Worm (Caenorhabditis elegans): ENCODE data around the gene F49C5.5.

The F49C5.5 gene

DNA sequence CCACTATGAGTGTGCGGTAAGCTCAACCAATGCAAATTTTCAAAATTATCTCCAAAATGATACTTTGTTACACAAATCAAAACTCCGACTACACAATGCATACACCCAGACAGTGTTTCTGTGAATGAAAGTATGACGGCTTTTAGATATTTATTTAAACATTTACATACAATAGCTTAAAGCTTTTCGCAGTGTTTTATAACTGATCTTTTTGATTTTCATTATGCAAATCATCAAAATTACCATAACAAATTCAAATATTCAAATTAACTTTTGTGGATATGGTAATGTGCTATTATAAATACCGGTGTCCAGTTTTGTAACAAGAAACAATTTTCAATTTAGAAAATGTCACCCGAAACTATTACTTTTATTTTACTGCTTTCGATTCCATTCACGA, at the start of gene F49C5.5, which contains the start of gene F49C5.10:
F49C5.5 (minus strand) TSS at position 101 of the 400 bp plus-strand sequence.
F49C5.10 (plus strand) TSS at position 344 of the 400 bp plus-strand sequence.
- no peak for TF ChIP-seq scrt-1 (GFP tag; IDR thresholded peaks at IDR 0.05)
- no peak for TF ChIP-seq ets-7 (tag; optimal IDR thresholded peaks at IDR 0.05)
- no peak for TF ChIP-seq hmbx-1 (tag; optimal IDR thresholded peaks at IDR 0.05)
- no peak for TF ChIP-seq ceh-13 (GFP tag; optimal IDR thresholded peaks at IDR 0.05)
- TF ChIP-seq F13C5.2 (tag; optimal IDR thresholded peaks at IDR 0.05) = no peak
- TF ChIP-seq tbx-11 (GFP tag; IDR thresholded peaks at IDR 0.05) = no peak
- TF ChIP-seq ceh-36 (tag; optimal IDR thresholded peaks at IDR 0.05) = no peak
- no peak for TF ChIP-seq B0310.2 (tag; optimal IDR thresholded peaks at IDR 0.05)
- no peak for TF ChIP-seq hmg-4 (GFP tag; optimal IDR thresholded peaks at IDR 0.05)
- TF ChIP-seq ama-1 (optimal IDR thresholded peaks at IDR 0.05) = no peak

DNA sequence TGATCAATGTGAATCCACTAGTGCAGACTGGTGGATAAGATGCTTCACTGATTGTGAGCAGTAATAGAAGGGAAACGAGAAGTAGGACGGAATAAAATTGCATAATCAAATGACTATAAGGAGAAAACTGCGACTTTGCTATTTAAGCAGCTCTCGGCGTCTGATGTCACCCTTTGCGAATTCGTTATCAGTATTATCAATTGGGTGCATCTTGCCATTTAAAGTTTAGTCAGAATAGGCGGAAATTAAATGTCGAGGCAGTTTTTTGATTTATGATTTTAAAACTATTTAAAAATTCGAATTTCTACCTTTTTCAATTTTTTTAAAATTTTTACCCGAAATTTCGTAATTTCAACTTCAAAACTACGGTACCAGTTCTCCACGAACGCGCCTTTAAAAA, 34.6 kb upstream of the F49C5.5 start, which contains the start of gene clec-4:
clec-4 (minus strand) TSS at position 162 of the 400 bp plus-strand sequence.
- no peak for TF ChIP-seq tbx-37 (GFP tag; conservative IDR thresholded peaks at IDR 0.05)
- TF ChIP-seq aly-1 (tag; optimal IDR thresholded peaks at IDR 0.05) = no peak
- no peak for TF ChIP-seq flt-1 (GFP tag; IDR thresholded peaks at IDR 0.05)
- TF ChIP-seq hmbx-1 (tag; optimal IDR thresholded peaks at IDR 0.05) = no peak
- TF ChIP-seq ceh-36 (tag; optimal IDR thresholded peaks at IDR 0.05) = no peak
- no peak for TF ChIP-seq sea-1 (GFP tag; conservative IDR thresholded peaks at IDR 0.05)
- no peak for TF ChIP-seq hmg-4 (GFP tag; optimal IDR thresholded peaks at IDR 0.05)
- TF ChIP-seq tra-4 (tag; optimal IDR thresholded peaks at IDR 0.05) = no peak
- TF ChIP-seq tbx-11 (GFP tag; IDR thresholded peaks at IDR 0.05) = no peak
- no peak for TF ChIP-seq hnd-1 (tag; optimal IDR thresholded peaks at IDR 0.05)
- TF ChIP-seq pes-1 (GFP tag; IDR thresholded peaks at IDR 0.05) = no peak
- no peak for TF ChIP-seq F13C5.2 (tag; optimal IDR thresholded peaks at IDR 0.05)

DNA sequence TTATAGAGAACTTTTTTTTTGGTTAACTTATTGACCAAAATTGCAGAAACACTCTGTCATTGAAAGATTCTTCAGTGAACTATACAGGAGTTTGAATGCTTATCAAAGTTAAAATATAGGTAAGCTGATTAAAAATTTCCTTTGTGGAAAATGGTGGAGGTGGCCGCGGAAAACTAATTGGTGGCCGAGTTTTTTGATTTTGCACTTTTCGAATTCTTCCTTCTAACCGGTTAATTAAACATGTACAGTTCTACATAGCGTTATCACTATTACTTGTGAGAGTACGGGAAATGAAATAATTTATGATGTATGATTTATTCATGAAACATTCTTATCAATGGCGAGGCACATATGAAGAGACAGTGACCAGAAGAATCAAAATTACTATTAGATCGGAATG, 31.4 kb upstream of the F49C5.5 start, which contains the start of gene clec-8:
clec-8 (minus strand) TSS at position 308 of the 400 bp plus-strand sequence.
- TF ChIP-seq pes-1 (GFP tag; IDR thresholded peaks at IDR 0.05) (no peak), B0310.2 (tag; optimal IDR thresholded peaks at IDR 0.05) (no peak), ets-7 (tag; optimal IDR thresholded peaks at IDR 0.05) (no peak), hmbx-1 (tag; optimal IDR thresholded peaks at IDR 0.05) (no peak), ama-1 (optimal IDR thresholded peaks at IDR 0.05) (no peak), sea-1 (GFP tag; conservative IDR thresholded peaks at IDR 0.05) (no peak), scrt-1 (GFP tag; IDR thresholded peaks at IDR 0.05) (no peak), hmg-4 (GFP tag; optimal IDR thresholded peaks at IDR 0.05) (no peak), ceh-36 (tag; optimal IDR thresholded peaks at IDR 0.05) (no peak), flt-1 (GFP tag; IDR thresholded peaks at IDR 0.05) (no peak), hnd-1 (tag; optimal IDR thresholded peaks at IDR 0.05) (no peak)

DNA sequence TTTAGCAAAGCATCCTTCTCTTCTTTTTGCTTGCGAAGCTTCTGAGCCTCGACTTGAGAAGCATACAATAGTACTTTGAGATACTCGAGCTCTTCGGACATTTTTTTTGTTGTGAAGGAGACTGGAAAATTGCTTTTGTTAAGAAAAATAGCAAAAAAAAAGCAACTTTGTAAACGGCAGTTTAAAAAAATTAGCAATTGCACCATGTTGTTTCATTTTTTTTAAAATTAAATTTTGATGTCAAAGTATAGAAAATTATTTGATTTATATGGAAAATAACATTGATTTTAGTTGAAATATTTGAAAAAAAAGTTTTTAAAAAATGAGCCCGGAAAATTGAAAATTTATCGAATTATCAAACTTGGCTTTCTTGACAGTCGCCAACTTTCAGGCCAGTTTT, 28.4 kb upstream of the F49C5.5 start, which contains the start of gene Y38E10A.3:
Y38E10A.3 (minus strand) TSS at position 101 of the 400 bp plus-strand sequence.
- TF ChIP-seq sea-1 (GFP tag; conservative IDR thresholded peaks at IDR 0.05) = no peak
- TF ChIP-seq tra-4 (tag; optimal IDR thresholded peaks at IDR 0.05) = no peak
- TF ChIP-seq scrt-1 (GFP tag; IDR thresholded peaks at IDR 0.05) = no peak
- no peak for TF ChIP-seq pes-1 (GFP tag; IDR thresholded peaks at IDR 0.05)
- no peak for TF ChIP-seq hnd-1 (tag; optimal IDR thresholded peaks at IDR 0.05)
- TF ChIP-seq flt-1 (GFP tag; IDR thresholded peaks at IDR 0.05) = no peak
- TF ChIP-seq B0310.2 (tag; optimal IDR thresholded peaks at IDR 0.05) = no peak

DNA sequence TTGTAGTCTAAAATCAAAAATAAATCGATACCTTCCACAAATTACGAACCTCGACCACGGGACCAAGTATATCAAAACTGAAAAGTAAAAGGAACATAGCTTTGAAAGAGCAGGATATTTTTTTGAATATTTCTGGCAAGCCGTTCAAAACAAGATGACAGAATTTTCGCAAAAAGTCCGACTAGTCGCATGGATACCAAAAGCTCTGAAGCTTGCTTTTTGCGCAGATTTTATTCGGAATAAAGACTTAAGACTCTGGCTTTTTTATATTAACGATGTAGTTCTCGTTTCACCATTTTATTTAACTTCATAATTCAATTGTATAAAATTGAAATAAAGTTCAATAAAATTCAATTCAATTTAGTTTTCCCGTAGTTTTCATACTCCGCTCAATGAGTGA, 27.2 kb upstream of the F49C5.5 start, which contains the start of gene Y38E10A.2:
Y38E10A.2 (minus strand) TSS at position 101 of the 400 bp plus-strand sequence.
- TF ChIP-seq ceh-36 (tag; optimal IDR thresholded peaks at IDR 0.05) (no peak), ama-1 (optimal IDR thresholded peaks at IDR 0.05) (no peak), pes-1 (GFP tag; IDR thresholded peaks at IDR 0.05) (no peak), tra-4 (tag; optimal IDR thresholded peaks at IDR 0.05) (no peak), ceh-13 (GFP tag; optimal IDR thresholded peaks at IDR 0.05) (no peak), hnd-1 (tag; optimal IDR thresholded peaks at IDR 0.05) (no peak), tbx-11 (GFP tag; IDR thresholded peaks at IDR 0.05) (no peak), aly-1 (tag; optimal IDR thresholded peaks at IDR 0.05) (no peak), tbx-37 (GFP tag; conservative IDR thresholded peaks at IDR 0.05) (no peak), hmbx-1 (tag; optimal IDR thresholded peaks at IDR 0.05) (no peak), sea-1 (GFP tag; conservative IDR thresholded peaks at IDR 0.05) (no peak)

DNA sequence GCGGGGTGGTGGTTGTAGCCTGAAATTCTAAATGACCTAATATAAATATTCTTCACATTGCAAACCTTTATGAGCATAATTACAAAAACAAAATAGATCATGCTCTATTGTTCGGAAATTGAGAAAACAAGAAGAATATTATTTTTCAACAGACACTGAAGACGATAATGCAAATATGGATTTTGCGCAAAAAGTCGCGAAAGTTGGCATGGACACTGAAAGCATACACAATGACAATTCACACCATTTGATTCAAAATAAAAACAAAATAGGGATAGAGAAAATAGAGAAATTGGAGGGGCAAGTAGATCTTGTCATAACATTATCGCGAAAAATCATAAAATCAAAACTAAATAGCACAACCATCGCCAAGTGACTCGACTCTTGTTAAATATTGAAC, 26.4 kb upstream of the F49C5.5 start, which contains the start of gene Y38E10A.35:
Y38E10A.35 (minus strand) TSS at position 101 of the 400 bp plus-strand sequence.
- TF ChIP-seq ceh-13 (GFP tag; optimal IDR thresholded peaks at IDR 0.05) = no peak
- TF ChIP-seq F13C5.2 (tag; optimal IDR thresholded peaks at IDR 0.05) = no peak
- TF ChIP-seq hmbx-1 (tag; optimal IDR thresholded peaks at IDR 0.05) = no peak
- TF ChIP-seq tbx-11 (GFP tag; IDR thresholded peaks at IDR 0.05) = no peak
- TF ChIP-seq hnd-1 (tag; optimal IDR thresholded peaks at IDR 0.05) = no peak
- TF ChIP-seq hmg-4 (GFP tag; optimal IDR thresholded peaks at IDR 0.05) = no peak
- TF ChIP-seq flt-1 (GFP tag; IDR thresholded peaks at IDR 0.05) = no peak
- no peak for TF ChIP-seq B0310.2 (tag; optimal IDR thresholded peaks at IDR 0.05)

DNA sequence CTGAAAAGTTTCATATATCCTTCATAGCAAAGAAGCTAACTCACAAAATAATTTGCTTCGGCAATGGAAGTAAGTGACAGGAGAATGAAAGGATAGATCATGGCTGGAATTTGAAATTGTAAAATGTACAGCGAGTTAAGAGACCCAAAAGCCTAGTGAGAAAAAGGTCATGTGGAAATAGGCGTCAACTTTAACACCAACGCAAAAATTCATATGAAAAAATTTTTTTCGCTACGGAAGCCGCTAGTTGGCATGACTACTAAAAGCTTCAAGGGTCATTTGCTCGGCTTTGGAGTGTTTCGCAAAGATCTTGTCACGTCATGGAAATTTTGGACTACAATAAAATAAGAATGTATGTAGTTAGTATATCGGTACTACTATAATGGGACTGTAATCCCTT, 24.2 kb upstream of the F49C5.5 start, which contains the start of gene Y38E10A.1:
Y38E10A.1 (minus strand) TSS at position 101 of the 400 bp plus-strand sequence.
- TF ChIP-seq sea-1 (GFP tag; conservative IDR thresholded peaks at IDR 0.05) (no peak), F13C5.2 (tag; optimal IDR thresholded peaks at IDR 0.05) (no peak), hmg-4 (GFP tag; optimal IDR thresholded peaks at IDR 0.05) (no peak), flt-1 (GFP tag; IDR thresholded peaks at IDR 0.05) (no peak), aly-1 (tag; optimal IDR thresholded peaks at IDR 0.05) (no peak), ets-7 (tag; optimal IDR thresholded peaks at IDR 0.05) (no peak), ama-1 (optimal IDR thresholded peaks at IDR 0.05) (no peak), ceh-13 (GFP tag; optimal IDR thresholded peaks at IDR 0.05) (no peak), hmbx-1 (tag; optimal IDR thresholded peaks at IDR 0.05) (no peak), tra-4 (tag; optimal IDR thresholded peaks at IDR 0.05) (no peak), hnd-1 (tag; optimal IDR thresholded peaks at IDR 0.05) (no peak), ceh-36 (tag; optimal IDR thresholded peaks at IDR 0.05) (no peak), tbx-11 (GFP tag; IDR thresholded peaks at IDR 0.05) (no peak), pes-1 (GFP tag; IDR thresholded peaks at IDR 0.05) (no peak), scrt-1 (GFP tag; IDR thresholded peaks at IDR 0.05) (no peak), tbx-37 (GFP tag; conservative IDR thresholded peaks at IDR 0.05) (no peak)
